Worm (Caenorhabditis elegans): ENCODE results near the gene F14F9.2.

Gene F14F9.2

DNA sequence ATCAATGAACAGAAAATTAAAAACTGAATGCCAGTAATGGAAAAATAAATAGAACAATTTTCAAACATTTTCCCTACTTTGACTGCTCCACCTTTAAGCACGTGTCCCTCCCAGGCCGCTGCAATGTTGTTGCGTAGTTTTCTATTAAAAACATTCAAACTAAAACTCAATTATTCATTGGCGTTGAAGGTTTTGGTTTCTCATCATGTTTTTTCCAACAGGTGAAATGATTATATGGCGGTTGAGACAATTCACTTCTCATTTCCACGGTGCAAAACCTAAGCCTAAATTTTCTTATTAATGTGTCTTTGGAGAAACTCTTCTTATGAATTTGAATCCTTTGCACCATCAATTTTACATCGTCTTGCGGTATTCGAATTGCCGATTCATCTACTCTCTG lies 6.2 kb downstream of the F14F9.2 start, which contains the start of gene srh-130:
TSS of gene srh-130 (plus strand) at position 301 of the 400 bp plus-strand sequence.
- TF ChIP-seq ZK546.5 (tag; optimal IDR thresholded peaks at IDR 0.05) = no peak
- TF ChIP-seq lin-39 (tag; optimal IDR thresholded peaks at IDR 0.05) = no peak
- TF ChIP-seq elt-1 (tag; optimal IDR thresholded peaks at IDR 0.05) = no peak
- TF ChIP-seq elt-3 (tag; optimal IDR thresholded peaks at IDR 0.05) = no peak
- TF ChIP-seq aly-2 (tag; optimal IDR thresholded peaks at IDR 0.05) = no peak
- TF ChIP-seq tbx-2 (tag; optimal IDR thresholded peaks at IDR 0.05) = no peak
- no peak for TF ChIP-seq nhr-28 (tag; optimal IDR thresholded peaks at IDR 0.05)
- TF ChIP-seq sea-2 (GFP tag; optimal IDR thresholded peaks at IDR 0.05) = no peak
- TF ChIP-seq nhr-25 (tag; optimal IDR thresholded peaks at IDR 0.05) = no peak
- TF ChIP-seq egl-27 (tag; optimal IDR thresholded peaks at IDR 0.05) = no peak
- TF ChIP-seq fkh-10 (GFP tag; optimal IDR thresholded peaks at IDR 0.05) = no peak
- no peak for TF ChIP-seq nhr-237 (tag; optimal IDR thresholded peaks at IDR 0.05)
- no peak for TF ChIP-seq ama-1 (optimal IDR thresholded peaks at IDR 0.05)
- TF ChIP-seq nhr-76 (tag; optimal IDR thresholded peaks at IDR 0.05) = no peak
- no peak for TF ChIP-seq zag-1 (tag; optimal IDR thresholded peaks at IDR 0.05)

DNA sequence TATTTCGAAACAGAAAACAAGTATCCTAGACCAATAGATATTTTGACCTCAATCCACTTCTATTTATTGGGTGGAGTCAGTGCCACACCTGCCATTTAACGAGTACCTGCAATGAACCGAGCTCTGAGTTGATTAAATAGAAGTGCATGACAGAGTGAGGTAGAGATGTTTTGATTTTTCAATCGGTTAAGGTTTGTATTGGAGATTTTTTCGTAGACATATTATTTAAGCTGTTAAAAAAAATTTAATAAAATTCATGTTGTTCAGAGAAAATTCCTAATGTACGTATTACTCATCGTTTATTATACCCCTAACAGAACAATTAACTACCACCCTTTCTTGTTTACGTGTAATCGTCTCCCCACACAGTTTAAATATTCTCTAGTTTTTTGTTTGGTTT lies 10.9 kb downstream of the F14F9.2 start, which contains the start of gene srx-38:
TSS of gene srx-38 (minus strand) at position 101 of the 400 bp plus-strand sequence.
- TF ChIP-seq ZK546.5 (tag; optimal IDR thresholded peaks at IDR 0.05) (no peak), nhr-237 (tag; optimal IDR thresholded peaks at IDR 0.05) (no peak), ceh-16 (tag; optimal IDR thresholded peaks at IDR 0.05) (no peak), ceh-9 (tag; optimal IDR thresholded peaks at IDR 0.05) (no peak), ceh-82 (tag; optimal IDR thresholded peaks at IDR 0.05) (no peak)

DNA sequence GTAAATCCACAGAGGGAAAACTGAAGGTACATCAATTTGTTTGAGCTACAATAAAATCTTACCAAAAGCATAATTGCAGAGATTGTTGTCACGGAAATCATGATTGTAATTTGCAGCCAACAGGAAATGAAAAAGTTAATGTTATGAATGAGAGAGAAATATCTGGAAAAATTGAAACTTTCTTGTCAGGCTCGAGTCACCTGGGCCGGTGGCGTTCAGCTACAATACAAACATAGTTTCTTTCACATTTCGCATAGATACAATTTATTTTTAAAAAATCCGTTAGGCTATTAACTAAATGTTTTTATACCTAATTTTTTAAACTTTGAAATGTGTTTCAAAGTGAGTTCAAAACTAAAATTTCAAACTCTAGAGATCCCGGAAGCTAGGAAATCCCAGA lies 13.0 kb downstream of the F14F9.2 start, which contains the start of gene srx-39:
TSS of gene srx-39 (minus strand) at position 101 of the 400 bp plus-strand sequence.
- TF ChIP-seq fkh-2 (tag; optimal IDR thresholded peaks at IDR 0.05) (no peak), jun-1 (tag; optimal IDR thresholded peaks at IDR 0.05) (no peak), nhr-11 (tag; optimal IDR thresholded peaks at IDR 0.05) (no peak), R02D3.7 (tag; optimal IDR thresholded peaks at IDR 0.05) (no peak), pqm-1 (tag; optimal IDR thresholded peaks at IDR 0.05) (no peak), fos-1 (tag; optimal IDR thresholded peaks at IDR 0.05) (no peak), ceh-28 (tag; optimal IDR thresholded peaks at IDR 0.05) (no peak), lsy-12 (tag; optimal IDR thresholded peaks at IDR 0.05) (no peak), ztf-4 (tag; optimal IDR thresholded peaks at IDR 0.05) (no peak), nhr-43 (tag; optimal IDR thresholded peaks at IDR 0.05; ENCODE audit: poor library complexity, severe bottlenecking) (no peak), snpc-4 (tag; optimal IDR thresholded peaks at IDR 0.05) (no peak), elt-2 (tag; optimal IDR thresholded peaks at IDR 0.05) (no peak), elt-1 (tag; optimal IDR thresholded peaks at IDR 0.05) (no peak), egl-27 (tag; optimal IDR thresholded peaks at IDR 0.05) (no peak), nhr-76 (tag; optimal IDR thresholded peaks at IDR 0.05) (no peak), fkh-10 (GFP tag; optimal IDR thresholded peaks at IDR 0.05) (no peak), elt-3 (tag; optimal IDR thresholded peaks at IDR 0.05) (no peak), unc-62 (GFP tag; optimal IDR thresholded peaks at IDR 0.05) (no peak), ceh-9 (tag; optimal IDR thresholded peaks at IDR 0.05) (no peak)

DNA sequence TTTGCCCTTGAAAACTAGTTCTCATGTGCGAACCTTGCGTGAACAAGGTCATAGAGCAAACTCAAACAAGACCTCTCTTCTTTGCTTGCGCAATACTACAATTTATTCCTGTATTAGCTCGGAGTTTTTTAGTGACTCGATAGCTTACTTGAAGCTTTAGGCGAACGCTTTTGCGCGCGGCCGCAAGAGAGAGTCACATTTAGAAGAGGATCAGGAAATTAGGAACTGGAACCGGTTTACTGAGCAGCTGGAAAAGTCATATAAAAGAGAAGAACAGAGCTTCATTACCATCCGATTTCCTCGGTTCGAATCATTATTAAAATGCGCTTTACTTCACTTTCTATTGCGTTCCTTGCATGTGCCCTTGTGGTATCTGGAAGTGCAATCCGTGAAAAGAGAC lies 13.7 kb downstream of the F14F9.2 start, which contains the start of gene abu-15:
TSS of gene abu-15 (plus strand) at position 301 of the 400 bp plus-strand sequence.
- no peak for TF ChIP-seq egl-5 (tag; optimal IDR thresholded peaks at IDR 0.05)
- TF ChIP-seq fkh-10 (GFP tag; optimal IDR thresholded peaks at IDR 0.05) = no peak
- no peak for TF ChIP-seq ceh-16 (tag; optimal IDR thresholded peaks at IDR 0.05)
- no peak for TF ChIP-seq lsy-12 (tag; optimal IDR thresholded peaks at IDR 0.05)
- TF ChIP-seq nhr-28 (tag; optimal IDR thresholded peaks at IDR 0.05) = no peak
- TF ChIP-seq unc-39 (tag; optimal IDR thresholded peaks at IDR 0.05) = no peak
- TF ChIP-seq lin-15B (tag; optimal IDR thresholded peaks at IDR 0.05) = no peak
- TF ChIP-seq nhr-237 (tag; optimal IDR thresholded peaks at IDR 0.05) = no peak
- TF ChIP-seq ceh-9 (tag; optimal IDR thresholded peaks at IDR 0.05) = no peak
- no peak for TF ChIP-seq zag-1 (tag; optimal IDR thresholded peaks at IDR 0.05)
- no peak for TF ChIP-seq fos-1 (tag; optimal IDR thresholded peaks at IDR 0.05)
- no peak for TF ChIP-seq tbx-2 (tag; optimal IDR thresholded peaks at IDR 0.05)
- TF ChIP-seq snpc-4 (tag; optimal IDR thresholded peaks at IDR 0.05) = no peak
- no peak for TF ChIP-seq nhr-12 (tag; optimal IDR thresholded peaks at IDR 0.05)
- no peak for TF ChIP-seq pqm-1 (tag; optimal IDR thresholded peaks at IDR 0.05)
- TF ChIP-seq ZK546.5 (tag; optimal IDR thresholded peaks at IDR 0.05) = no peak
- no peak for TF ChIP-seq ama-1 (optimal IDR thresholded peaks at IDR 0.05)
- no peak for TF ChIP-seq aly-2 (tag; optimal IDR thresholded peaks at IDR 0.05)
- TF ChIP-seq nfya-1 (tag; optimal IDR thresholded peaks at IDR 0.05; ENCODE audit: insufficient read depth) = no peak
- TF ChIP-seq nhr-77 (tag; optimal IDR thresholded peaks at IDR 0.05) = no peak
